Fruit fly (Drosophila melanogaster) ovary, adult (tissue): ENCODE data around the gene vito.
A peak's percentile ranks its signal among the peaks of the same experiment; 100 is the strongest.

ENCODE experiments used
- CG17801 ChIP-seq: fragments of 200-800 bp; optimal IDR thresholded peaks from 2 replicates; lab custom pipeline; 2019; ENCODE audit warnings: missing biosample characterization, mild to moderate bottlenecking, missing genetic modification characterization, moderate library complexity; ENCODE audit not compliant: partially characterized antibody

Gene vito

DNA sequence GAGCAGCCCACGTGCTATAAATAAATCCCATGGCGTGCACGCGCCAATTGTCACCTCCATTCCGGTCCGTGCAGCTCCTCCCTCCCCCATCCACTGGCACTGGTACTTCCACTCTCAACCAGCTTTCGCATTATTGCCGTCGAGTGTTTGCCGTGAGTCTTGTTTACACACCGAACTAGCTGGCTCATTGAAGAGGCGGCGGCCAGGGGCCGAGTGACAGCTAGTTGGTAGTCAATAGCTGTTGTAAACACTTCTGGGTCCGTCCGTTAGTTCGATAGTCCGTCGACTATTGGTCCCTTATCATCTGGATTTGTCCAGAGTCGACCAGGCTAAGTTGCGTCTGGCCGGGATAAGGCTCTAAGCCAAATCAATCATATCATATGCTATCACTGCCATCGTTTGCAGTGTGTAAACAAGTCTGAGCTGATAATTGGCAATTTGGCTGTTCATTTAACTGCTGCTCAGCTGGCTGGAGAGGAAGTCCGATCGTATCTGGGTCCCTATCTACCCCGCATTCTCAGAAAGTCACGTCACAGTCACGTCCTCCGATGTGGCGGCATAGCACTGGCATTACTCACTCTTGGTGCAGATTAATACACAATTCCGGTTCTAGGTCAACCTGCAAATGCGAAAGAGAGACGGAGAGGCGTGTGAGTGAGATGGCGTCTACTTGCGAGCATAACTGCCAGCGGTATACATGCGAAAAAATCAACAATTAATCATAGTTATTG is 30.4 kb upstream of the vito start:
- TF ChIP-seq CG17801 (GFP tag; lab: Kevin White, UChicago), result no peak

DNA sequence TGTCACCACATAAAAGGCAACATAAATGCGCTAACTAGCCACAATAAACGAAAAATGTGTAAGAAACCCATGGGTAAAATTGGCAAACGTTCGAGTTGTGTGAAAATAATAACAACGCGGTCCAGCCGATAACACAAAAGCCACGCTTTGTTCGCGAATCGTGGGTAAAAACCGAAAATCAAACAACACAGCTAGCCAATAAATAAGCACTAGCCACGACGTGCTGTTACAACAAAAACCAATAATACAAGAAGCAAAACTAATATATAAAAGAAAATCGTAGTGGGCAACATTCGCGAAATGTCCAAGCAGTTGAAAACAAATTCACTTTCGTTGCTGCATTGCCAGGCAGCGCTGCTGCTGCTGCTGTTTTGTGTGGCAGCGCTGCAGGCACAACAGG is 25.6 kb upstream of the vito start, which contains the start of gene CG42272:
TSS of gene CG42272 (plus strand) at position 301 of the 400 bp plus-strand sequence.
- TF ChIP-seq CG17801 (GFP tag; lab: Kevin White, UChicago), result no peak

DNA sequence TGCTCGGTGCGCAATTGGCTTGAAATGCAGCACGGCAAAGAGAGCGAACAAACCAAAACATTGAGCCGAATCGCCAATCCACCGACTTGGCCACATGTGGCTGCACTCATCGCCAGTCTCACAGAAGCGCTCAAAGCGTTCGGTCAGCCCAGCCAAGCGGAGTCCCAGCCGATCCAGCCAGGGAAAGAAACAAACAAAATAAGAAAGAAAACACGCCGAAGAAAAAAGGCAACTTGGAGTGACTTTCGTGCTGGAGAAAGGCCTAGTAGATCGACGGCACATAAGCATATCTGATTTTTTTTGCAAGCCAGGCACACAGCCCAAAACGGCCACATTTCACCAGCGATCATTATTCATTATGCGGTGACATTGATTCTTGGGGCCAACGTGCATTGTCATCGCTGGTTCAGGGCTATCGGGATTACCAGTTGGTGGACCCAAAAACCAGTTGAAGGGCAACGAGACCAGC is 25.0 kb upstream of the vito start:
- no peak for TF ChIP-seq CG17801 (GFP tag; lab: Kevin White, UChicago)

DNA sequence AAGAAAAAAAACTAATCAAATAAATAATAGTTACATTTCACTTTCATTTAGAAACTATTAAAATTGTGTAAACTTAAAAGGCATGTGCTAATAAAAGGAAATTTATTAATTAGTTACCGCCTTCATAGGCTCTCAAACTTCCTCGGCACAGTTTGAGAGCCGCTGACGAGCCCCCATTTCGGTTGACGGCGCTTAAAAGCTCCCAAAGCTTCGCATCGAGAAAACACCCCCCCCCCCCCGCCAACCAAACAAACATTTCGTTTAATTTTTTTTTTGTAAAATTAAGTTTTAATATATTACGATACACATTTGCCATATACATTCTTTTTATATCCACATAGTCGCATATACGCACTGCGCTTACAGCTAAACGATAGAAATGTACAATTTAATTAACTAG is 20.1 kb upstream of the vito start:
- no peak for TF ChIP-seq CG17801 (GFP tag; lab: Kevin White, UChicago)

DNA sequence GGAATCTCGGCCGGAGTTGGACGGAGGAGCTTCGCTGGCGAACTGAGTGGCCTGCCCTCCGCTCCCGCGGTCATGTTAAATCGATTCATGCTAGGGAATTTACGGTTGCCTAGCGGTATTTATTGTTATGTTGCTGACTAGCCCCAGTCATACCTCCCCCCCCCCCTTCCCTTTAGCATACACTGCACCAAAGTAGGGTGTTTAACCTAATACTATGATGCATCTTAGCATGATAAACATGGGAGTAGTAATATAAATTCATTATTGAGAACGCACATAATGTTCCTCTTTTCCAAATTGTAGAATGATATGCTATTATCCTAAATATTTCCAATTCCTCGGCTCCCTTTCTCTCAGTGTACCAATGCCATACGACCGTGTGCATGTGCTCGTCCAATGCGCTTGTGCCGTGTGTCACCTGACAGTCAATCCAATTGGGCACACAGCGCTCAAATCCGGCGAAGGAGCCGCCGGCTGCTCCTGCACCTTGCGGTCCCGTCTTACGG is 19.4 kb upstream of the vito start, which contains the start of gene Tektin-C:
TSS of gene Tektin-C (minus strand) at position 51 of the 506 bp plus-strand sequence.
- TF ChIP-seq CG17801 (GFP tag; lab: Kevin White, UChicago), result no peak

dm6 chr3L:5793967-5794366 is 16.8 kb upstream of the vito start, which contains the start of gene Bre1:
Gene Bre1 (minus strand): TSS chr3L:5794192.
- no peak for TF ChIP-seq CG17801 (GFP tag; lab: Kevin White, UChicago)

dm6 chr3L:5789663-5790062 is 12.5 kb upstream of the vito start:
- TF ChIP-seq CG17801 (GFP tag; lab: Kevin White, UChicago), result peak; percentile 32

dm6 chr3L:5788823-5789222 is 11.7 kb upstream of the vito start:
- no peak for TF ChIP-seq CG17801 (GFP tag; lab: Kevin White, UChicago)

DNA sequence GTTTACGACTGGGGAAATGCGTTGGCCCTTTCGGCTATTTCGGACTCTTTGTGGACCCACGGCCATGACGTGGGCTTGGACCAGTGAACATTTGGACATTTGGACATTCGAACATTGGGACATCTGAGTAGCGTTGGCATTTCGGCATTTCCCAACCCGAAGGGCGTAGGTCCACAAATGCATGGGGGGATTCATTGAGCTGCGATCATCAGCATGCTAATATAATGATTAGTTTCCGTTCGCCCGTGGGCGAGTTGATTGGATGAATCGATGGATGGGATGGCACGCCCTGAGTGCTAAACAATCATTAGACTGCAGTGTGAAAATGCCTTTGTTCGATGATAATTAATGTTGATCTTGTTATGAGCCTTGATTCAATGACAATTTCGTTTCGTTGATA is 10.3 kb upstream of the vito start:
- no peak for TF ChIP-seq CG17801 (GFP tag; lab: Kevin White, UChicago)

- TF ChIP-seq CG17801 (GFP tag; lab: Kevin White, UChicago), result no peak
Measured at dm6 chr3L:5786604-5787003, 9.5 kb upstream of the vito start, which contains the start of gene Cralbp. Gene Cralbp (minus strand): TSS chr3L:5786718.

DNA sequence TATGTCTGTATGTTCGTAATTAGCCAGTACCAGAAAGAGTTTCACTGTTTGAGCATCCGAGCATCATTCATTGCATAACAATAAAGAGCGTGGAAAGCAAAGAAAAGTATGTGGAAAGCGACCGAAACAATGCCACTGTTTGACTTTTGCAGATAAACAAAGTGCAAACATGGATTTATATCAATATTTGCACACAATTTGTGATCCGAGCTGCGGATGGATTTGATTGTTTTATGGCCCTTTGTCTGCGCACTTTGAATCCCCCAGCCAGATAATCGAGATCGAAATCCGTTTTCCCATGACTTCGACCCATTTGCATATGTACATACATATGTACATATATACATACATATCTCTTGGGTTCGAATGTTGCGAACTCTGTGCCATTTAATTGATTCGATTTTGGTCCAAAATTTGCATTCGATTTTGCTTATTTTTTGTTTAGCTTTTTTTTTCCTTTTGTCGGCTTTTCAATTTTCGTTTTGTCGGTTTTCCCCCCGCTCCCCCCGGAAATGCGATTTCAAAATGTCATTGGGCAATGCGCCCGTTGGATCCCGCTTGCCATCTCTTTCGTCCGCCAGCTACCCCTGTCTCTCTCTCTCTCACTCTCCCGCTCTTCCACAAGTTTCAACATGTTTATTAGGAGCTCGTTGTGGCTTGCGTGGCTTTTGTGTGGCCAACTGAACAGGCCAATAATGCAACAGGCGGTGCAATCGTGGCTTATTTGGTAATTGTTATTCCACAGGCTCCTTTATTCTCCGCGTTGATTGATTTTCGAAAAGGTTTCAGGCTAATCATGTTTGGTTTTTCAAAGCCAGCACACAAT is 8.3 kb upstream of the vito start:
- no peak for TF ChIP-seq CG17801 (GFP tag; lab: Kevin White, UChicago)

dm6 chr3L:5779476-5780401 is 2.6 kb upstream of the vito start, which contains the start of the genes Myt1, PGRP-LD and Pmi:
Gene Myt1 (minus strand): TSS chr3L:5779591.
Gene PGRP-LD (plus strand): TSS chr3L:5780051.
Gene Pmi (plus strand): TSS chr3L:5780051.
- no peak for TF ChIP-seq CG17801 (GFP tag; lab: Kevin White, UChicago)

DNA sequence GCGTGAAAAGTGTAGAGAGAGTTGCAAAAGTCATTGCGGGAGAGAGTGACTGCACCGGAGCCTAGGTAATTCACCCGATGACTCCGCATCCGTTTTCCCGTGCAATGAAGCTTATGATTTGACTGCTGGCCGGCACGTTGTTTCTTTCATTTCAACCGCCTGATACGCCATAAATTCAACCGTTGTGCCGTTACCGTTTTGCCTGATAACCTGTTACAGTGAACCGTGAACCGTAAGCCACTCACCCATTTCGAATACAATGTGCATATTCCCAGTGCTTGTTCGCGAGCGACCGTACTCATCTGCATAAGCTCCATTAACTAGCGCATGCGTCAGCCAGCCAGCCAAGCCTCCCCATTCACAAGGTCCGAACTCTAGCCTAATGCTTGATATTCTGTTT is 2.4 kb downstream of the vito start:
- no peak for TF ChIP-seq CG17801 (GFP tag; lab: Kevin White, UChicago)

dm6 chr3L:5770817-5771425 is 6.2 kb downstream of the vito start:
- TF ChIP-seq CG17801 (GFP tag; lab: Kevin White, UChicago), result peak; percentile 90
